Worm (Caenorhabditis elegans) whole organism, L1 larva: ENCODE data around the gene col-151.

ENCODE experiments used
- C04F5.9 ChIP-seq: sonication (generic microtip); optimal IDR thresholded peaks from 2 replicates; lab custom pipeline; 2016; ENCODE audit warnings: missing genetic modification characterization, missing compliant biosample characterization
- Y116A8C.19 ChIP-seq: sonication (generic microtip); optimal IDR thresholded peaks from 2 replicates; lab custom pipeline; 2016; ENCODE audit warnings: missing compliant biosample characterization, missing genetic modification characterization, borderline replicate concordance
- aha-1 ChIP-seq: fragments of 150-350 bp; optimal IDR thresholded peaks from 2 replicates; lab custom pipeline; 2014; ENCODE audit warnings: missing biosample characterization, missing genetic modification characterization
- ama-1 ChIP-seq: fragments of 150-350 bp; optimal IDR thresholded peaks from 2 replicates; lab custom pipeline; 2014
- blmp-1 ChIP-seq: fragments of 150-350 bp; optimal IDR thresholded peaks from 2 replicates; lab custom pipeline; 2014; ENCODE audit warnings: missing biosample characterization, missing genetic modification characterization
- ceh-63 ChIP-seq: fragments of 200-800 bp; sonication (Bioruptor generic); optimal IDR thresholded peaks from 2 replicates; lab custom pipeline; 2018; ENCODE audit warnings: mild to moderate bottlenecking, missing genetic modification characterization, missing compliant biosample characterization
- ceh-82 ChIP-seq, 3 experiments: fragments of 150-350 bp in 1 of 3; sonication (generic microtip) in 2 of 3; optimal IDR thresholded peaks; 2 replicates each; lab custom pipeline; 2014 to 2017; ENCODE audit warnings: missing biosample characterization in 3 of 3, missing genetic modification characterization in 3 of 3
- ceh-88 ChIP-seq: fragments of 200-800 bp; sonication (Bioruptor generic); IDR thresholded peaks from 2 replicates; pipeline ENCODE4 v1.3.6; 2022; ENCODE audit warnings: missing genetic modification characterization, missing compliant biosample characterization
- dpl-1 ChIP-seq, 3 experiments: fragments of 150-350 bp in 2 of 3; sonication (generic microtip) in 1 of 3; optimal IDR thresholded peaks; 2 replicates each; lab custom pipeline; 2014 to 2017; ENCODE audit warnings: missing biosample characterization in 3 of 3, missing genetic modification characterization in 3 of 3, missing genetic modification reagents in 3 of 3
- dsc-1 ChIP-seq: sonication (generic microtip); optimal IDR thresholded peaks from 2 replicates; lab custom pipeline; 2016; ENCODE audit warnings: mild to moderate bottlenecking, missing genetic modification characterization, missing compliant biosample characterization
- efl-3 ChIP-seq: fragments of 200-800 bp; sonication (Bioruptor generic); optimal IDR thresholded peaks from 2 replicates; lab custom pipeline; 2018; ENCODE audit warnings: mild to moderate bottlenecking, missing genetic modification characterization, missing compliant biosample characterization
- egl-13 ChIP-seq: sonication (generic microtip); optimal IDR thresholded peaks from 2 replicates; lab custom pipeline; 2016; ENCODE audit warnings: missing genotype, missing genetic modification reagents, missing genetic modification characterization, missing compliant biosample characterization
- elt-2 ChIP-seq: sonication (generic microtip); optimal IDR thresholded peaks from 2 replicates; lab custom pipeline; 2016; ENCODE audit warnings: missing genetic modification characterization, mild to moderate bottlenecking, inconsistent platforms, missing compliant biosample characterization, missing genetic modification reagents
- elt-3 ChIP-seq, 6 experiments: fragments of 150-350 bp in 1 of 6; sonication (generic microtip); optimal IDR thresholded peaks; 2 replicates each; lab custom pipeline; 2017 to 2018; ENCODE audit warnings: missing biosample characterization in 6 of 6, missing genetic modification characterization in 6 of 6, inconsistent platforms in 1 of 6
- fkh-4 ChIP-seq: sonication (generic microtip); optimal IDR thresholded peaks from 2 replicates; lab custom pipeline; 2016; ENCODE audit warnings: missing compliant biosample characterization, missing genetic modification characterization, borderline replicate concordance
- fkh-8 ChIP-seq: sonication (generic microtip); optimal IDR thresholded peaks from 2 replicates; lab custom pipeline; 2016; ENCODE audit warnings: mild to moderate bottlenecking, missing genetic modification characterization, missing compliant biosample characterization
- hlh-17 ChIP-seq: fragments of 200-800 bp; sonication (Bioruptor generic); optimal IDR thresholded peaks from 2 replicates; lab custom pipeline; 2018; ENCODE audit warnings: missing genetic modification characterization, mild to moderate bottlenecking, missing compliant biosample characterization, moderate library complexity, borderline replicate concordance
- hlh-4 ChIP-seq: sonication (generic microtip); optimal IDR thresholded peaks from 2 replicates; lab custom pipeline; 2016; ENCODE audit warnings: mild to moderate bottlenecking, missing genetic modification characterization, missing compliant biosample characterization
- hpl-2 ChIP-seq: fragments of 150-350 bp; optimal IDR thresholded peaks from 2 replicates; lab custom pipeline; 2014; ENCODE audit warnings: missing biosample characterization, missing genetic modification reagents, missing genetic modification characterization
- irx-1 ChIP-seq: sonication (generic microtip); optimal IDR thresholded peaks from 2 replicates; lab custom pipeline; 2016; ENCODE audit warnings: missing genetic modification characterization, missing compliant biosample characterization
- isw-1 ChIP-seq: fragments of 200-800 bp; sonication (Bioruptor generic); IDR thresholded peaks from 2 replicates; pipeline ENCODE4 v1.3.6; 2022; ENCODE audit warnings: missing genetic modification characterization, missing compliant biosample characterization
- lin-14 ChIP-seq: fragments of 200-800 bp; sonication (Bioruptor generic); optimal IDR thresholded peaks from 2 replicates; lab custom pipeline; 2018; ENCODE audit warnings: mild to moderate bottlenecking, missing genetic modification characterization, moderate library complexity, missing compliant biosample characterization
- lin-15B ChIP-seq: fragments of 150-350 bp; sonication (generic microtip); optimal IDR thresholded peaks from 3 replicates; lab custom pipeline; 2014; ENCODE audit warnings: missing biosample characterization, missing genetic modification characterization
- lin-35 ChIP-seq, 2 experiments: fragments of 150-350 bp; optimal IDR thresholded peaks; 2 replicates each; lab custom pipeline; 2014; ENCODE audit warnings: missing biosample characterization in 2 of 2, missing genetic modification characterization in 2 of 2, missing genetic modification reagents in 2 of 2
- lin-39 ChIP-seq: fragments of 150-350 bp; optimal IDR thresholded peaks from 2 replicates; lab custom pipeline; 2014; ENCODE audit warnings: missing biosample characterization, missing genetic modification reagents, missing genetic modification characterization
- lir-3 ChIP-seq: sonication (generic microtip); optimal IDR thresholded peaks from 2 replicates; lab custom pipeline; 2016; ENCODE audit warnings: mild to moderate bottlenecking, missing genetic modification characterization, moderate library complexity, missing compliant biosample characterization; ENCODE audit not compliant: poor library complexity
- mdl-1 ChIP-seq, 2 experiments: fragments of 150-350 bp; optimal IDR thresholded peaks; 2 replicates each; lab custom pipeline; 2014 to 2017; ENCODE audit warnings: missing biosample characterization in 2 of 2, missing genetic modification characterization in 2 of 2, inconsistent platforms in 1 of 2
- mef-2 ChIP-seq: fragments of 150-350 bp; optimal IDR thresholded peaks from 2 replicates; lab custom pipeline; 2014; ENCODE audit warnings: missing biosample characterization, missing genetic modification characterization
- mep-1 ChIP-seq: fragments of 150-350 bp; optimal IDR thresholded peaks from 2 replicates; lab custom pipeline; 2014; ENCODE audit warnings: missing biosample characterization, missing genetic modification characterization
- nhr-11 ChIP-seq: fragments of 150-350 bp; optimal IDR thresholded peaks from 2 replicates; lab custom pipeline; 2014; ENCODE audit warnings: missing biosample characterization, missing genetic modification characterization
- nhr-19 ChIP-seq: fragments of 200-800 bp; sonication (Bioruptor generic); conservative IDR thresholded peaks from 2 replicates; pipeline ENCODE4 v1.3.6; 2022; ENCODE audit warnings: missing genetic modification characterization, missing compliant biosample characterization
- nhr-20 ChIP-seq: sonication (generic microtip); optimal IDR thresholded peaks from 2 replicates; lab custom pipeline; 2016; ENCODE audit warnings: mild to moderate bottlenecking, missing genetic modification characterization, missing compliant biosample characterization
- nhr-47 ChIP-seq: sonication (generic microtip); optimal IDR thresholded peaks from 2 replicates; lab custom pipeline; 2016; ENCODE audit warnings: mild to moderate bottlenecking, missing genetic modification characterization, moderate library complexity, missing compliant biosample characterization
- nhr-71 ChIP-seq: sonication (generic microtip); optimal IDR thresholded peaks from 2 replicates; lab custom pipeline; 2016; ENCODE audit warnings: mild to moderate bottlenecking, missing genetic modification characterization, moderate library complexity, missing compliant biosample characterization
- nhr-76 ChIP-seq: sonication (generic microtip); optimal IDR thresholded peaks from 2 replicates; lab custom pipeline; 2017; ENCODE audit warnings: missing biosample characterization, missing genetic modification characterization
- nhr-77 ChIP-seq: fragments of 150-350 bp; optimal IDR thresholded peaks from 2 replicates; lab custom pipeline; 2014; ENCODE audit warnings: missing biosample characterization, missing genetic modification characterization
- nhr-84 ChIP-seq: sonication (generic microtip); optimal IDR thresholded peaks from 2 replicates; lab custom pipeline; 2017; ENCODE audit warnings: missing biosample characterization, missing genetic modification characterization
- nhr-85 ChIP-seq: sonication (generic microtip); peaks from one replicate; lab custom pipeline; 2016; ENCODE audit warnings: missing genetic modification characterization, inconsistent platforms, missing compliant biosample characterization
- pag-3 ChIP-seq: sonication (generic microtip); optimal IDR thresholded peaks from 2 replicates; lab custom pipeline; 2017; ENCODE audit warnings: missing genetic modification characterization, mild to moderate bottlenecking, missing compliant biosample characterization, antibody characterized with exemption, borderline replicate concordance; ENCODE audit not compliant: insufficient read depth
- pax-3 ChIP-seq: fragments of 200-800 bp; sonication (Bioruptor generic); optimal IDR thresholded peaks from 2 replicates; lab custom pipeline; 2018; ENCODE audit warnings: mild to moderate bottlenecking, missing genetic modification characterization, moderate library complexity, missing compliant biosample characterization
- skn-1 ChIP-seq: fragments of 150-350 bp; optimal IDR thresholded peaks from 2 replicates; lab custom pipeline; 2014; ENCODE audit warnings: missing biosample characterization, missing genetic modification characterization
- snpc-4 ChIP-seq: fragments of 150-350 bp; optimal IDR thresholded peaks from 2 replicates; lab custom pipeline; 2014; ENCODE audit warnings: missing biosample characterization, missing genetic modification characterization
- snu-23 ChIP-seq: sonication (generic microtip); optimal IDR thresholded peaks from 2 replicates; lab custom pipeline; 2016; ENCODE audit warnings: missing genetic modification characterization, missing compliant biosample characterization
- sptf-1 ChIP-seq: fragments of 150-350 bp; optimal IDR thresholded peaks from 2 replicates; lab custom pipeline; 2014; ENCODE audit warnings: missing biosample characterization, missing genetic modification characterization
- unc-30 ChIP-seq: sonication (generic microtip); optimal IDR thresholded peaks from 2 replicates; lab custom pipeline; 2017; ENCODE audit warnings: missing biosample characterization, missing genetic modification characterization
- unc-62 ChIP-seq: fragments of 150-350 bp; optimal IDR thresholded peaks from 2 replicates; lab custom pipeline; 2014; ENCODE audit warnings: missing biosample characterization, missing genetic modification reagents, missing genetic modification characterization
- unc-86 ChIP-seq: sonication (generic microtip); optimal IDR thresholded peaks from 2 replicates; lab custom pipeline; 2016; ENCODE audit warnings: missing genetic modification characterization, missing compliant biosample characterization
- zip-4 ChIP-seq: fragments of 200-800 bp; sonication (Bioruptor generic); optimal IDR thresholded peaks from 2 replicates; lab custom pipeline; 2018; ENCODE audit warnings: mild to moderate bottlenecking, missing genetic modification characterization, moderate library complexity, missing compliant biosample characterization

col-151 gene

ce11 chrV:10398431-10398830 lies 3.4 kb upstream of the col-151 start, which contains the start of gene ugt-2:
Gene ugt-2 (plus strand): TSS chrV:10398801.
- TF ChIP-seq nhr-11 (no peak), pax-3 (tag; lab: Kevin White, UChicago) (no peak), snu-23 (GFP tag; lab: Kevin White, UChicago) (no peak), dpl-1 (GFP tag; optimal IDR thresholded peaks at IDR 0.05; lab: Kevin White, UChicago) (no peak), ceh-63 (no peak), lin-39 (tag; lab: Kevin White, UChicago) (no peak), elt-3 (tag; optimal IDR thresholded peaks at IDR 0.05; lab: Kevin White, UChicago) (peak in 1 of 6 experiments; percentile 0), irx-1 (tag; lab: Kevin White, UChicago) (no peak), snpc-4 (tag; lab: Kevin White, UChicago) (no peak), lin-14 (peak; percentile 22), skn-1 (no peak), isw-1 (GFP tag; lab: Robert Waterston, UW) (no peak), lin-35 (GFP tag; optimal IDR thresholded peaks at IDR 0.05; lab: Kevin White, UChicago) (peak in 1 of 2 experiments; percentile 37), fkh-4 (tag; lab: Kevin White, UChicago) (no peak), nhr-77 (tag; lab: Kevin White, UChicago) (no peak), lin-15B (tag; lab: Kevin White, UChicago) (no peak), lir-3 (peak; percentile 8), egl-13 (tag; lab: Kevin White, UChicago) (no peak), blmp-1 (no peak), aha-1 (no peak), hpl-2 (no peak), mef-2 (tag; lab: Kevin White, UChicago) (no peak), nhr-20 (tag; lab: Kevin White, UChicago) (peak; percentile 33), nhr-76 (tag; lab: Kevin White, UChicago) (no peak), ceh-82 (tag; optimal IDR thresholded peaks at IDR 0.05; lab: Kevin White, UChicago) (no peak), efl-3 (GFP tag; lab: Kevin White, UChicago) (no peak), hlh-17 (no peak), nhr-84 (tag; lab: Kevin White, UChicago) (no peak), unc-62 (GFP tag; lab: Kevin White, UChicago) (no peak), nhr-85 (tag; lab: Kevin White, UChicago) (peak; percentile 54), elt-2 (tag; lab: Kevin White, UChicago) (peak; percentile 46)

- no peak for TF ChIP-seq hlh-4 (tag; lab: Kevin White, UChicago)
- TF ChIP-seq ceh-63 = peak; percentile 36
- TF ChIP-seq, all 84 proteins: peak for 1
Measured at ce11 chrV:10393708-10394107, 1.3 kb downstream of the col-151 start.

ce11 chrV:10388318-10388717 lies 6.7 kb downstream of the col-151 start, which contains the start of gene AC3.5:
Gene AC3.5 (plus strand): TSS chrV:10388527.
- peak; percentile 61 for TF ChIP-seq nhr-85 (tag; lab: Kevin White, UChicago)
- no peak for TF ChIP-seq nhr-71
- no peak for TF ChIP-seq ceh-88 (GFP tag; lab: Robert Waterston, UW)

- TF ChIP-seq C04F5.9 (tag; lab: Kevin White, UChicago) (no peak), hlh-17 (no peak), mep-1 (tag; lab: Kevin White, UChicago) (no peak), Y116A8C.19 (no peak), lin-15B (tag; lab: Kevin White, UChicago) (no peak), blmp-1 (peak; percentile 29), unc-86 (no peak), zip-4 (GFP tag; lab: Kevin White, UChicago) (no peak), ama-1 (lab: Kevin White, UChicago) (no peak), mdl-1 (tag; optimal IDR thresholded peaks at IDR 0.05; lab: Kevin White, UChicago) (no peak), elt-2 (tag; lab: Kevin White, UChicago) (no peak), nhr-19 (GFP tag; lab: Robert Waterston, UW) (no peak), nhr-47 (tag; lab: Kevin White, UChicago) (no peak), nhr-77 (tag; lab: Kevin White, UChicago) (no peak), pag-3 (no peak), unc-62 (GFP tag; lab: Kevin White, UChicago) (no peak), snu-23 (GFP tag; lab: Kevin White, UChicago) (no peak), fkh-8 (tag; lab: Kevin White, UChicago) (no peak), dsc-1 (tag; lab: Kevin White, UChicago) (no peak), unc-30 (tag; lab: Kevin White, UChicago) (no peak), sptf-1 (tag; lab: Kevin White, UChicago) (no peak)
Measured at ce11 chrV:10387412-10387811, 7.6 kb downstream of the col-151 start.
